1 fruit fly cellular context compared by ENCODE assay signal in genomic region chr3L:10812903-10813302, dm6.
TF ChIP-seq lines count a peak whose summit lies in the region.

No protein-coding gene starts in this region.

TF ChIP-seq in whole organism, prepupa, 60 proteins besides CTCF, POLR2A, EP300 and RAD21 (continued from another document):
- TF ChIP-seq pdm3 (GFP tag; optimal IDR thresholded peaks at IDR 0.05; lab: Kevin White, UChicago) (peak; percentile 1), cyc (GFP tag; optimal IDR thresholded peaks at IDR 0.05; lab: Kevin White, UChicago) (no peak), CG7368 (GFP tag; optimal IDR thresholded peaks at IDR 0.05; lab: Kevin White, UChicago) (no peak), Blimp-1 (GFP tag; optimal IDR thresholded peaks at IDR 0.05; lab: Kevin White, UChicago) (no peak), CG9139 (GFP tag; optimal IDR thresholded peaks at IDR 0.05; lab: Kevin White, UChicago) (no peak)
